Worm (Caenorhabditis elegans) whole organism, late embryonic: ENCODE results near the gene tut-1.

Source experiments
- ama-1 ChIP-seq: fragments of 150-350 bp; optimal IDR thresholded peaks from 2 replicates; lab custom pipeline; 2014
- ceh-14 ChIP-seq: sonication (generic microtip); optimal IDR thresholded peaks from 2 replicates; lab custom pipeline; 2016; ENCODE audit warnings: missing genotype, missing genetic modification characterization, missing compliant biosample characterization
- pha-4 ChIP-seq: fragments of 150-350 bp; optimal IDR thresholded peaks from 2 replicates; lab custom pipeline; 2018; ENCODE audit warnings: missing biosample characterization, missing genetic modification reagents, missing genetic modification characterization
- tbx-7 ChIP-seq: sonication (generic microtip); optimal IDR thresholded peaks from 2 replicates; lab custom pipeline; 2016; ENCODE audit warnings: missing genotype, missing genetic modification characterization, missing compliant biosample characterization
- unc-42 ChIP-seq: sonication (generic microtip); optimal IDR thresholded peaks from 2 replicates; lab custom pipeline; 2016; ENCODE audit warnings: missing genotype, missing genetic modification characterization, missing compliant biosample characterization

DNA sequence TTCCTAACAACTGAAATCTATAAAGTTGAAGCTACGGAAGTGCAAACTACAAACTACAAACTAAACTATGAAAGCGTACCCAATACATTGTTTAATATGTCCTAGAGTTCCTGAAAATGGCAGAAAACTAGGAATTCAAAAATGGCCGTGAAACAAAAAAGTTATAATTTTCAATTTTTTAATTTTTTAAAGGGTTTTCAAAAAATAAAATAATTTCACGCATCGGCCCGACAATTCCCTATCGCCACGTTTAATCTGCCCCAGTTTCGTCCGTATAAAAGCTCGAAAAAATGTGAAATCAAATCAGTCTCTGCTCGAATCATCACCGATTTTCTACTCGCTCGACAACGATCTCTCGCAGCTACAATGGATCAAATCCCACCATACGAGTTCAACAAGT is 37.2 kb upstream of the tut-1 start, which contains the start of gene Y38C1AA.7:
- TF ChIP-seq ceh-14 (tag; lab: Kevin White, UChicago) (no peak), pha-4 (tag; lab: Kevin White, UChicago) (no peak), unc-42 (tag; lab: Kevin White, UChicago) (no peak), ama-1 (no peak), tbx-7 (no peak)
